Fruit fly (Drosophila melanogaster) whole organism, embryonic: Measurements from ENCODE around the gene CG31735.

Experiments used
- Ada2b ChIP-seq: fragments of 200-800 bp; sonication (Bioruptor generic); IDR thresholded peaks from 2 replicates; pipeline ENCODE4 v1.3.6; 2022; ENCODE audit warnings: missing biosample characterization, missing genetic modification characterization
- Atf-2 ChIP-seq: fragments of 200-800 bp; sonication (Bioruptor generic); optimal IDR thresholded peaks from 2 replicates; lab custom pipeline; 2016; ENCODE audit warnings: missing biosample characterization, missing genetic modification characterization
- Atf3 ChIP-seq: fragments of 200-800 bp; sonication (Bioruptor generic); optimal IDR thresholded peaks from 3 replicates; lab custom pipeline; 2016; ENCODE audit warnings: missing biosample characterization, missing genetic modification characterization
- Bdp1 ChIP-seq: fragments of 200-800 bp; sonication (Bioruptor generic); optimal IDR thresholded peaks from 3 replicates; lab custom pipeline; 2016; ENCODE audit warnings: missing biosample characterization, missing genetic modification characterization
- BtbVII ChIP-seq: fragments of 200-800 bp; sonication (Bioruptor generic); optimal IDR thresholded peaks from 3 replicates; lab custom pipeline; 2017; ENCODE audit warnings: missing biosample characterization, mild to moderate bottlenecking, missing genetic modification characterization
- C15 ChIP-seq: fragments of 200-800 bp; sonication (Bioruptor generic); IDR thresholded peaks from 3 replicates; pipeline ENCODE4 v1.3.6; 2022; ENCODE audit warnings: missing biosample characterization, missing genetic modification characterization
- CG10366 ChIP-seq: fragments of 200-800 bp; sonication (Bioruptor generic); IDR thresholded peaks from 2 replicates; pipeline ENCODE4 v1.3.6; 2022; ENCODE audit warnings: missing biosample characterization, missing genetic modification characterization
- CG10543 ChIP-seq: fragments of 200-800 bp; sonication (Bioruptor generic); optimal IDR thresholded peaks from 3 replicates; lab custom pipeline; 2017; ENCODE audit warnings: missing biosample characterization, mild to moderate bottlenecking, missing genetic modification characterization, moderate library complexity
- CG11085 ChIP-seq: fragments of 200-800 bp; sonication (Bioruptor generic); IDR thresholded peaks from 2 replicates; pipeline ENCODE4 v1.3.6; 2022; ENCODE audit warnings: missing biosample characterization, missing genetic modification characterization
- CG12299 ChIP-seq: fragments of 200-800 bp; sonication (Bioruptor generic); optimal IDR thresholded peaks from 2 replicates; lab custom pipeline; 2018; ENCODE audit warnings: missing biosample characterization, mild to moderate bottlenecking, missing genetic modification characterization
- CG12659 ChIP-seq: fragments of 200-800 bp; sonication (Bioruptor generic); optimal IDR thresholded peaks from 3 replicates; lab custom pipeline; 2017; ENCODE audit warnings: mild to moderate bottlenecking, missing biosample characterization, missing genetic modification reagents, missing genetic modification characterization
- CG13894 ChIP-seq: fragments of 200-800 bp; sonication (Bioruptor generic); optimal IDR thresholded peaks from 3 replicates; lab custom pipeline; 2018; ENCODE audit warnings: missing biosample characterization, mild to moderate bottlenecking, missing genetic modification characterization, moderate library complexity
- CG14667 ChIP-seq: fragments of 200-800 bp; sonication (Bioruptor generic); IDR thresholded peaks from 2 replicates; pipeline ENCODE4 v1.3.6; 2022; ENCODE audit warnings: missing biosample characterization, missing genetic modification characterization
- CG1529 ChIP-seq: fragments of 200-800 bp; sonication (Bioruptor generic); optimal IDR thresholded peaks from 3 replicates; lab custom pipeline; 2018; ENCODE audit warnings: missing biosample characterization, missing genetic modification characterization
- CG15696 ChIP-seq: fragments of 200-800 bp; sonication (Bioruptor generic); optimal IDR thresholded peaks from 2 replicates; lab custom pipeline; 2019; ENCODE audit warnings: missing biosample characterization, mild to moderate bottlenecking, missing genetic modification characterization, moderate library complexity
- CG1832 ChIP-seq: fragments of 200-800 bp; sonication (Bioruptor generic); optimal IDR thresholded peaks from 2 replicates; lab custom pipeline; 2017; ENCODE audit warnings: missing biosample characterization, mild to moderate bottlenecking, missing genetic modification characterization, inconsistent platforms
- CG32767 ChIP-seq: fragments of 200-800 bp; sonication (Bioruptor generic); IDR thresholded peaks from 2 replicates; pipeline ENCODE4 v1.3.6; 2022; ENCODE audit warnings: missing biosample characterization, missing genetic modification characterization
- CG4854 ChIP-seq: fragments of 200-800 bp; sonication (Bioruptor generic); optimal IDR thresholded peaks from 2 replicates; lab custom pipeline; 2016; ENCODE audit warnings: missing biosample characterization, missing genetic modification characterization, inconsistent platforms
- CG6272 ChIP-seq: fragments of 200-800 bp; sonication (Bioruptor generic); IDR thresholded peaks from 2 replicates; pipeline ENCODE4 v1.3.6; 2022; ENCODE audit warnings: missing biosample characterization, missing genetic modification characterization
- CG6854 ChIP-seq: fragments of 200-800 bp; sonication (Bioruptor generic); optimal IDR thresholded peaks from 3 replicates; lab custom pipeline; 2017; ENCODE audit warnings: missing biosample characterization, mild to moderate bottlenecking, missing genetic modification characterization
- CG7987 ChIP-seq: fragments of 200-800 bp; sonication (Bioruptor generic); optimal IDR thresholded peaks from 2 replicates; lab custom pipeline; 2018; ENCODE audit warnings: missing biosample characterization, mild to moderate bottlenecking, missing genetic modification characterization, moderate library complexity
- CG8359 ChIP-seq: fragments of 200-800 bp; sonication (Bioruptor generic); optimal IDR thresholded peaks from 2 replicates; lab custom pipeline; 2017; ENCODE audit warnings: missing biosample characterization, mild to moderate bottlenecking, missing genetic modification characterization, borderline replicate concordance
- CG8924 ChIP-seq: fragments of 200-800 bp; optimal IDR thresholded peaks from 3 replicates; lab custom pipeline; 2019; ENCODE audit warnings: missing biosample characterization, mild to moderate bottlenecking, missing genetic modification characterization, moderate library complexity
- CG9215 ChIP-seq: fragments of 200-800 bp; sonication (Bioruptor generic); IDR thresholded peaks from 2 replicates; pipeline ENCODE4 v1.3.6; 2022; ENCODE audit warnings: missing biosample characterization, missing genetic modification characterization
- CoRest ChIP-seq: fragments of 200-800 bp; sonication (Bioruptor generic); optimal IDR thresholded peaks from 3 replicates; lab custom pipeline; 2018; ENCODE audit warnings: missing biosample characterization, mild to moderate bottlenecking, missing genetic modification characterization, moderate library complexity
- Dek ChIP-seq: fragments of 200-800 bp; sonication (Bioruptor generic); optimal IDR thresholded peaks from 3 replicates; lab custom pipeline; 2019; ENCODE audit warnings: missing biosample characterization, mild to moderate bottlenecking, missing genetic modification characterization, moderate library complexity
- Ets65A ChIP-seq: fragments of 200-800 bp; sonication (Bioruptor generic); peaks from one replicate; lab custom pipeline; 2016; ENCODE audit warnings: missing biosample characterization, missing genetic modification characterization
- HLH4C ChIP-seq: fragments of 200-800 bp; sonication (Bioruptor generic); IDR thresholded peaks from 3 replicates; pipeline ENCODE4 v1.3.6; 2022; ENCODE audit warnings: missing biosample characterization, missing genetic modification characterization; ENCODE audit not compliant: partially characterized antibody
- Lim3 ChIP-seq: fragments of 200-800 bp; sonication (Bioruptor generic); IDR thresholded peaks from 2 replicates; pipeline ENCODE4 v1.3.6; 2022; ENCODE audit warnings: missing biosample characterization, missing genetic modification characterization
- Mad ChIP-seq: fragments of 200-800 bp; sonication (Bioruptor generic); optimal IDR thresholded peaks from 2 replicates; lab custom pipeline; 2016; ENCODE audit warnings: missing biosample characterization, missing genetic modification characterization
- Oaz ChIP-seq: fragments of 200-800 bp; sonication (Bioruptor generic); IDR thresholded peaks from 2 replicates; pipeline ENCODE4 v1.3.6; 2022; ENCODE audit warnings: missing biosample characterization, missing genetic modification characterization
- TFAM ChIP-seq: fragments of 200-800 bp; sonication (Bioruptor generic); optimal IDR thresholded peaks from 2 replicates; lab custom pipeline; 2017; ENCODE audit warnings: missing biosample characterization, missing genetic modification characterization, inconsistent platforms
- Taf1 ChIP-seq: fragments of 200-800 bp; sonication (Bioruptor generic); IDR thresholded peaks from 2 replicates; pipeline ENCODE4 v1.3.6; 2022; ENCODE audit warnings: missing biosample characterization, missing genetic modification characterization
- abd-A ChIP-seq: fragments of 200-800 bp; sonication (Bioruptor generic); optimal IDR thresholded peaks from 3 replicates; lab custom pipeline; 2019; ENCODE audit warnings: missing biosample characterization, mild to moderate bottlenecking, missing genetic modification characterization, moderate library complexity
- ase ChIP-seq: fragments of 200-800 bp; sonication (Bioruptor generic); IDR thresholded peaks from 3 replicates; pipeline ENCODE4 v1.3.6; 2022; ENCODE audit warnings: missing biosample characterization, missing genetic modification characterization
- chm ChIP-seq: fragments of 200-800 bp; sonication (Bioruptor generic); IDR thresholded peaks from 2 replicates; pipeline ENCODE4 v1.3.6; 2022; ENCODE audit warnings: missing biosample characterization, missing genetic modification characterization
- cwo ChIP-seq: fragments of 200-800 bp; sonication (Bioruptor generic); optimal IDR thresholded peaks from 3 replicates; lab custom pipeline; 2017; ENCODE audit warnings: missing biosample characterization, missing genetic modification characterization, mild to moderate bottlenecking, moderate library complexity, missing genetic modification reagents
- dmrt99B ChIP-seq: fragments of 200-800 bp; sonication (Bioruptor generic); optimal IDR thresholded peaks from 2 replicates; lab custom pipeline; 2018; ENCODE audit warnings: missing biosample characterization, mild to moderate bottlenecking, missing genetic modification characterization, moderate library complexity
- esg ChIP-seq: fragments of 200-800 bp; sonication (Bioruptor generic); conservative IDR thresholded peaks from 2 replicates; pipeline ENCODE4 v1.3.6; 2022; ENCODE audit warnings: missing biosample characterization, missing genetic modification characterization
- jigr1 ChIP-seq: fragments of 200-800 bp; sonication (Bioruptor generic); IDR thresholded peaks from 3 replicates; pipeline ENCODE4 v1.3.6; 2022; ENCODE audit warnings: missing biosample characterization, missing genetic modification characterization
- mld ChIP-seq: fragments of 200-800 bp; sonication (Bioruptor generic); IDR thresholded peaks from 3 replicates; pipeline ENCODE4 v1.3.6; 2022; ENCODE audit warnings: missing biosample characterization, missing genetic modification characterization; ENCODE audit not compliant: partially characterized antibody
- nmo ChIP-seq: fragments of 200-800 bp; sonication (Bioruptor generic); optimal IDR thresholded peaks from 2 replicates; lab custom pipeline; 2018; ENCODE audit warnings: missing biosample characterization, mild to moderate bottlenecking, missing genetic modification characterization, moderate library complexity
- nom ChIP-seq: fragments of 200-800 bp; sonication (Bioruptor generic); optimal IDR thresholded peaks from 2 replicates; lab custom pipeline; 2017; ENCODE audit warnings: missing biosample characterization, missing genetic modification characterization, mild to moderate bottlenecking, moderate library complexity, missing genetic modification reagents
- pfk ChIP-seq: fragments of 200-800 bp; sonication (Bioruptor generic); optimal IDR thresholded peaks from 2 replicates; lab custom pipeline; 2018; ENCODE audit warnings: missing biosample characterization, mild to moderate bottlenecking, missing genetic modification characterization, moderate library complexity
- so ChIP-seq: fragments of 200-800 bp; sonication (Bioruptor generic); IDR thresholded peaks from 3 replicates; pipeline ENCODE4 v1.3.6; 2022; ENCODE audit warnings: missing biosample characterization, missing genetic modification characterization
- ssp ChIP-seq: fragments of 200-800 bp; sonication (Bioruptor generic); IDR thresholded peaks from 2 replicates; pipeline ENCODE4 v1.3.6; 2022; ENCODE audit warnings: missing biosample characterization, missing genetic modification characterization
- stc ChIP-seq: fragments of 200-800 bp; sonication (Bioruptor generic); IDR thresholded peaks from 2 replicates; pipeline ENCODE4 v1.3.6; 2022; ENCODE audit warnings: missing biosample characterization, missing genetic modification characterization
- unc-4 ChIP-seq: fragments of 200-800 bp; sonication (Bioruptor generic); IDR thresholded peaks from 2 replicates; pipeline ENCODE4 v1.3.6; 2022; ENCODE audit warnings: missing biosample characterization, missing genetic modification characterization; ENCODE audit not compliant: partially characterized antibody
- vvl ChIP-seq: fragments of 200-800 bp; sonication (Bioruptor generic); IDR thresholded peaks from 2 replicates; pipeline ENCODE4 v1.3.6; 2022; ENCODE audit warnings: missing biosample characterization, missing genetic modification characterization

The CG31735 gene

dm6 chr2L:15913674-15914037 lies 18.4 kb downstream of the CG31735 start (continued):
- TF ChIP-seq stc (GFP tag; lab: Robert Waterston, UW) (no peak), Oaz (GFP tag; lab: Robert Waterston, UW) (no peak), unc-4 (no peak), CG4854 (GFP tag; lab: Kevin White, UChicago) (no peak), Dek (tag; lab: Kevin White, UChicago) (no peak), Ada2b (GFP tag; lab: Robert Waterston, UW) (no peak), CG9215 (GFP tag; lab: Robert Waterston, UW) (no peak), CG13894 (no peak), BtbVII (GFP tag; lab: Kevin White, UChicago) (no peak), CG1529 (GFP tag; lab: Kevin White, UChicago) (no peak), vvl (no peak), so (GFP tag; lab: Robert Waterston, UW) (peak; percentile 22; the same call in 1 of the 3 replicates), ase (GFP tag; lab: Robert Waterston, UW) (no peak), jigr1 (GFP tag; lab: Robert Waterston, UW) (no peak), CG32767 (GFP tag; lab: Robert Waterston, UW) (no peak), CG6272 (GFP tag; lab: Robert Waterston, UW) (no peak), C15 (GFP tag; lab: Robert Waterston, UW) (no peak), CG14667 (GFP tag; lab: Robert Waterston, UW) (no peak), nom (GFP tag; lab: Kevin White, UChicago) (no peak), CG12299 (peak; percentile 28), CG10366 (0 out of 2 replicates have a peak, but pooled peaks have one; percentile 37), CG10543 (peak; percentile 47), CG15696 (tag; lab: Kevin White, UChicago) (no peak), Atf-2 (GFP tag; lab: Kevin White, UChicago) (no peak), Lim3 (GFP tag; lab: Robert Waterston, UW) (no peak), abd-A (tag; lab: Kevin White, UChicago) (peak; percentile 86), CoRest (tag; lab: Kevin White, UChicago) (no peak), CG1832 (no peak), CG8924 (tag; lab: Kevin White, UChicago) (peak; percentile 91)
- TF ChIP-seq, all 482 proteins: peak for 28

- TF ChIP-seq Ets65A (GFP tag; lab: Kevin White, UChicago), result peak; percentile 41
- no peak for TF ChIP-seq dmrt99B (tag; lab: Kevin White, UChicago)
These were observed 21.3 kb downstream of the CG31735 start, which contains the start of gene CG13244 for dm6 chr2L:15916588-15916987. Gene CG13244 (plus strand): TSS chr2L:15916888.

- TF ChIP-seq CG6854 (GFP tag; lab: Kevin White, UChicago), result no peak
- no peak for TF ChIP-seq pfk (GFP tag; lab: Kevin White, UChicago)
- TF ChIP-seq CG7987 (GFP tag; lab: Kevin White, UChicago), result no peak
- TF ChIP-seq esg (GFP tag; lab: Robert Waterston, UW), result no peak
- no peak for TF ChIP-seq Taf1 (GFP tag; lab: Robert Waterston, UW)
- no peak for TF ChIP-seq TFAM (GFP tag; lab: Kevin White, UChicago)
- TF ChIP-seq Dek (tag; lab: Kevin White, UChicago), result no peak
- TF ChIP-seq Bdp1, result no peak
- no peak for TF ChIP-seq CG12659 (GFP tag; lab: Kevin White, UChicago)
- no peak for TF ChIP-seq chm (GFP tag; lab: Robert Waterston, UW)
- no peak for TF ChIP-seq CG8359 (GFP tag; lab: Kevin White, UChicago)
- no peak for TF ChIP-seq Atf3 (GFP tag; lab: Kevin White, UChicago)
- no peak for TF ChIP-seq HLH4C (GFP tag; lab: Robert Waterston, UW)
- TF ChIP-seq ssp, result no peak
- no peak for TF ChIP-seq mld (GFP tag; lab: Robert Waterston, UW)
- no peak for TF ChIP-seq CG11085 (GFP tag; lab: Robert Waterston, UW)
- no peak for TF ChIP-seq cwo (GFP tag; lab: Kevin White, UChicago)
- TF ChIP-seq nmo (GFP tag; lab: Kevin White, UChicago), result no peak
- no peak for TF ChIP-seq Mad (GFP tag; lab: Kevin White, UChicago)
These were observed 27.8 kb downstream of the CG31735 start, which contains the start of gene CG4793 for dm6 chr2L:15923095-15923494. Gene CG4793 (plus strand): TSS chr2L:15923395.
